Fruit fly (Drosophila melanogaster): Measurements from ENCODE around the gene Dysb.

The Dysb gene

DNA sequence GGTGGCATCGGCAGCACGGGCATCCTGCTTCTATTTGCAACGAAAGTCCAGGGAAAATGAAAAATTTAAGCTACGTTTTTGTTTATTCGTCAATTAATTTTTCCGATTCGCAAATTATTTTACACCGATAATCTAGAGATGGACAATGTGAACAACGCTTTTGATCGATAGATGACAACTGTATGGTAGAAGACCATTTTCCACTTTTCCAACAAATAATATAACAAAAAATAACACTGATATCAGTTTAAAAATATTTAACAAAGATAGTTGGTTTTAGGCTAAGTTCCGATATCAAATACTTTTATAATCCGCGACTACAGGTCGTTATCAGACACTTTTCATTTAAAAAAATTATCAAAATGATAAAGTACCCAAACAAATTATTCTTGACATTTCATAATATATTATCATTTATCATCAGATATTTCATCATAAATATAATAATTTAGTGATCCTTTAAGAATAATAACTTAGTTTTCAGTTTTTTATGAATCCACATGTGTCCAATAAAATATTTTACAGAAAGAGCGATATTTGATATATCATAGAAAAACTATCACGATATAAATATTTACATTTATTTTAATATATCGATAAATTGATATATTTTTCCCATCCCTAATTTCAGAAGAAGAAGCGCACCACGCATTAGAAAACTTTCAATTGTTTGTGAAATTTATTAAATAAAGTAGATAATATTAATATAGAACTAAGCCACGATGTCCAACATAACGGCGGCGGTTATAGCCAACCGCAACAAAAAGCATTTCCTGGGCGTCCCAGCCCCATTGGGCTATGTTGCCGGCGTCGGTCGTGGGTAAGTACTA, 37.4 kb downstream of the Dysb start, which contains the start of the genes CSN1b and Prp6 (continued):
- TF ChIP-seq CG3407 (GFP tag; optimal IDR thresholded peaks at IDR 0.05) = no peak
- peak; percentile 5 for TF ChIP-seq Hsf (GFP tag; optimal IDR thresholded peaks at IDR 0.05)
- TF ChIP-seq Opbp (GFP tag; IDR thresholded peaks at IDR 0.05; ENCODE audit: partially characterized antibody) = peak; percentile 48; the same call in 2 of the 3 replicates
- TF ChIP-seq CG17912 (GFP tag; optimal IDR thresholded peaks at IDR 0.05) = no peak
- no peak for TF ChIP-seq gcm2 (GFP tag; optimal IDR thresholded peaks at IDR 0.05)
- no peak for TF ChIP-seq sens (GFP tag)
- peak; percentile 60 for TF ChIP-seq amos (GFP tag; IDR thresholded peaks at IDR 0.05; ENCODE audit: partially characterized antibody)
- TF ChIP-seq CG6791 (GFP tag; IDR thresholded peaks at IDR 0.05; ENCODE audit: partially characterized antibody) = peak; percentile 57
- no peak for TF ChIP-seq Poxn (GFP tag; IDR thresholded peaks at IDR 0.05)
- TF ChIP-seq zf30C (GFP tag; optimal IDR thresholded peaks at IDR 0.05) = no peak
- TF ChIP-seq CG7987 (GFP tag; optimal IDR thresholded peaks at IDR 0.05) = no peak
- no peak for TF ChIP-seq ap (GFP tag; IDR thresholded peaks at IDR 0.05)
- TF ChIP-seq jigr1 (GFP tag; IDR thresholded peaks at IDR 0.05) = no peak
- TF ChIP-seq Dll (GFP tag; IDR thresholded peaks at IDR 0.05; ENCODE audit: partially characterized antibody) = peak; percentile 73; the same call in 3 of the 4 replicates
- TF ChIP-seq Sry-δ (GFP tag; optimal IDR thresholded peaks at IDR 0.05) = peak; percentile 75
- no peak for TF ChIP-seq gro (GFP tag; optimal IDR thresholded peaks at IDR 0.05)
- TF ChIP-seq row (GFP tag; IDR thresholded peaks at IDR 0.05) = peak; percentile 77
- peak; percentile 82 for TF ChIP-seq CG17385 (GFP tag; optimal IDR thresholded peaks at IDR 0.05)
- TF ChIP-seq CG42726 (GFP tag; IDR thresholded peaks at IDR 0.05; ENCODE audit: partially characterized antibody) = 0 out of 2 replicates have a peak, but pooled peaks have one; percentile 41
- TF ChIP-seq CG10462 (GFP tag; optimal IDR thresholded peaks at IDR 0.05) = no peak
- TF ChIP-seq CG12391 (tag; optimal IDR thresholded peaks at IDR 0.05) = peak; percentile 41
- TF ChIP-seq Myb (GFP tag; optimal IDR thresholded peaks at IDR 0.05) = no peak
- no peak for TF ChIP-seq crp (GFP tag; optimal IDR thresholded peaks at IDR 0.05)
- TF ChIP-seq CG13287 (GFP tag; IDR thresholded peaks at IDR 0.05; ENCODE audit: partially characterized antibody) = peak; percentile 41
- TF ChIP-seq CG6272 (GFP tag; IDR thresholded peaks at IDR 0.05) = peak; percentile 29; the same call in 1 of the 2 replicates
- no peak for TF ChIP-seq CG10147 (GFP tag; optimal IDR thresholded peaks at IDR 0.05)
- TF ChIP-seq CG30020 (tag; optimal IDR thresholded peaks at IDR 0.05) = peak; percentile 65
- no peak for TF ChIP-seq CG5245 (GFP tag; optimal IDR thresholded peaks at IDR 0.05)
- TF ChIP-seq knrl (GFP tag; IDR thresholded peaks at IDR 0.05; ENCODE audit: partially characterized antibody) = peak; percentile 67; the same call in 2 of the 3 replicates
- peak; percentile 61 for TF ChIP-seq Bgb (GFP tag; IDR thresholded peaks at IDR 0.05; ENCODE audit: partially characterized antibody)
- TF ChIP-seq Tbp (GFP tag; optimal IDR thresholded peaks at IDR 0.05) = no peak
- no peak for TF ChIP-seq ham (GFP tag; IDR thresholded peaks at IDR 0.05)
- peak; percentile 49 for TF ChIP-seq unc-4 (GFP tag; IDR thresholded peaks at IDR 0.05; ENCODE audit: partially characterized antibody)
- no peak for TF ChIP-seq CG13624 (GFP tag; optimal IDR thresholded peaks at IDR 0.05)
- TF ChIP-seq tgo (GFP tag; IDR thresholded peaks at IDR 0.05) = no peak
- no peak for TF ChIP-seq kni (GFP tag; optimal IDR thresholded peaks at IDR 0.05)
- TF ChIP-seq BEAF-32 (GFP tag; optimal IDR thresholded peaks at IDR 0.05) = peak; percentile 74
- no peak for TF ChIP-seq CG11398 (GFP tag; optimal IDR thresholded peaks at IDR 0.05)
- TF ChIP-seq CG12104 (GFP tag; optimal IDR thresholded peaks at IDR 0.05) = no peak
- no peak for TF ChIP-seq Pdp1 (GFP tag; optimal IDR thresholded peaks at IDR 0.05)
- TF ChIP-seq CG16813 (GFP tag; IDR thresholded peaks at IDR 0.05; ENCODE audit: partially characterized antibody) = peak; percentile 60; the same call in 2 of the 3 replicates
- TF ChIP-seq CG3995 (GFP tag; optimal IDR thresholded peaks at IDR 0.05) = peak; percentile 82
- TF ChIP-seq Hr3 (GFP tag; optimal IDR thresholded peaks at IDR 0.05) = peak; percentile 15
- peak in 1 of 3 experiments; percentile 39 for TF ChIP-seq lola (GFP tag; optimal IDR thresholded peaks at IDR 0.05)
- no peak for TF ChIP-seq crol (GFP tag; IDR thresholded peaks at IDR 0.05)
- peak; percentile 70 for TF ChIP-seq Scr (GFP tag; IDR thresholded peaks at IDR 0.05; ENCODE audit: partially characterized antibody)
- TF ChIP-seq CG8290 (GFP tag; optimal IDR thresholded peaks at IDR 0.05) = no peak
- TF ChIP-seq CG8290 (tag; optimal IDR thresholded peaks at IDR 0.05) = no peak
